Worm (Caenorhabditis elegans): ENCODE results near the gene gldi-3.

gldi-3 gene

DNA sequence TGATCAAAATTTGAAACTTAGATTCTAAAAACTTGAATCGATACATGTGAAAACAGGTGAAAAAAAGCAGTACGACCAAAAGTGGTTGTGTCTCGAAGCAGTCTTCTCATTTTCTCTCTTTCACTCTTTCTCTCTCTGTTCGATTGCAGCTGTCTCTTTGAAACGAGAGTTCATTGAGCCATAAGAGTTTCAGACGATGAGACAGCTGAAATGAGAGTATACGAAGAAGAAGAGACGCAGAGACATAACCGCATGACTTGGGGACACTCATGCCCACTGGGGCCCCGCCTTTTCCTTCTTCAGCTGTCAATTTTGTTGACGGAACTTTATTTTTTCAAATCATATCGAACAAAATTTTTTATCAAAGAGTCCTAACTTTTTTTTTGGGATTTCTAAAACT is 5.9 kb downstream of the gldi-3 start (continued):
- no peak for TF ChIP-seq saeg-2 (GFP tag; IDR thresholded peaks at IDR 0.05)
- no peak for TF ChIP-seq ceh-32 (tag; optimal IDR thresholded peaks at IDR 0.05; ENCODE audit: poor library complexity)
- no peak for TF ChIP-seq egl-27 (tag; optimal IDR thresholded peaks at IDR 0.05)
- peak; percentile 62; the same call in 1 of the 2 replicates for TF ChIP-seq php-3 (GFP tag; IDR thresholded peaks at IDR 0.05)
- no peak for TF ChIP-seq skn-1 (tag; optimal IDR thresholded peaks at IDR 0.05)
- no peak for TF ChIP-seq zip-11 (GFP tag; IDR thresholded peaks at IDR 0.05)
- TF ChIP-seq R02D3.7 (tag; optimal IDR thresholded peaks at IDR 0.05), result no peak
- TF ChIP-seq pqm-1 (tag; optimal IDR thresholded peaks at IDR 0.05), result peak; percentile 2
- TF ChIP-seq dpl-1 (GFP tag; optimal IDR thresholded peaks at IDR 0.05), result peak; percentile 50
- TF ChIP-seq dmd-9 (GFP tag; IDR thresholded peaks at IDR 0.05), result no peak
- TF ChIP-seq ceh-62 (tag; optimal IDR thresholded peaks at IDR 0.05), result no peak
- TF ChIP-seq madf-9 (GFP tag; conservative IDR thresholded peaks at IDR 0.05), result 0 out of 2 replicates have a peak, but pooled peaks have one; percentile 38
- peak; percentile 62 for TF ChIP-seq dve-1 (tag; optimal IDR thresholded peaks at IDR 0.05; ENCODE audit: insufficient read depth)
- peak; percentile 79 for TF ChIP-seq nhr-11 (tag; optimal IDR thresholded peaks at IDR 0.05)
- no peak for TF ChIP-seq vab-7 (GFP tag; IDR thresholded peaks at IDR 0.05)
- TF ChIP-seq F10B5.3 (tag; optimal IDR thresholded peaks at IDR 0.05), result no peak
- TF ChIP-seq ama-1 (optimal IDR thresholded peaks at IDR 0.05), result peak; percentile 30
- peak; percentile 30 for TF ChIP-seq spr-3 (GFP tag; optimal IDR thresholded peaks at IDR 0.05)
- peak; percentile 72 for TF ChIP-seq pha-4 (GFP tag; IDR thresholded peaks at IDR 0.05)
- TF ChIP-seq pha-4 (tag; optimal IDR thresholded peaks at IDR 0.05), result peak; percentile 55
- TF ChIP-seq T26A8.4 (GFP tag; IDR thresholded peaks at IDR 0.05), result peak; percentile 77
- TF ChIP-seq nhr-102 (tag; optimal IDR thresholded peaks at IDR 0.05), result no peak
- no peak for TF ChIP-seq unc-39 (tag; optimal IDR thresholded peaks at IDR 0.05)
- TF ChIP-seq ceh-20 (GFP tag; IDR thresholded peaks at IDR 0.05), result peak; percentile 85; the same call in 1 of the 2 replicates

DNA sequence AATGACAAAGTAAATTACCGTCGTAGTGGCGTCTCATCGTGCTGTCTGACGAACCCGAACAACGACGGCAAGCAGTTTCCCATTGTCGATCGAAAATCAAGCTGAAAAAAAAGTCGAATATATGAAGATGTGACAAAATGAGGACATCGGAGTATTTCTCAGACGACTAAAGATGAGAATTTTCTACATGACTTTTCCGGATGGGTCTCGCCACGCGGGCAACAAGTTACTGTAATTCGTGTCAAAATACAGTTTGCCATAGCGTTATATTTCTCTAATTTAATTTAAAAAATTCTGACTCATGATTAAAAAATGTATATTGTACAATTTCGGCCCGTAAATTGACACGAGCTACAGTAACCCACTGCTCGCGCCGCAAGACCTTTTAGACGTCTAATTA is 7.0 kb downstream of the gldi-3 start, which contains the start of gene C01G6.4:
Gene C01G6.4 (minus strand): TSS at position 101 of the 400 bp plus-strand sequence.
- TF ChIP-seq daf-16 (GFP tag; optimal IDR thresholded peaks at IDR 0.05) (no peak), daf-16 (tag; optimal IDR thresholded peaks at IDR 0.05) (no peak), aha-1 (tag) (peak; percentile 68), nhr-28 (tag; optimal IDR thresholded peaks at IDR 0.05) (no peak)

DNA sequence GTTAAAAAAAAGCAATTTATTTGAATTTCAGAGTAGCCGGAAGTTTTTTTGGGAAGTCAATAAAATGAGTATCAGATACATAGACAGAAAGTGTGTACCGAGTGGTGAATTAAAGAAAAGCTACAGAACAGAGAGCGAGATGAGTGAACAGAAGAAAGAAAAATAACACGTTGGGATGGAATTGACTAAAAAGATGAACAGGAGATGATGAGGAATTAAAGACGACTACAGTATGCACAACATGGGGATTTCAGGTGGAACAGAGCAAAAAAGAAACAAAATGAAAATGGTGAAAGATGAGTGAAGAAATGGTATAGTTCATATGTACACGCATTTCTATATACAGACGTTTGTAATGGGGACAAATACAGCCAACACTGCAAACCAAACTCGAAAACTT is 8.6 kb downstream of the gldi-3 start:
- TF ChIP-seq unc-62 (GFP tag; optimal IDR thresholded peaks at IDR 0.05 in 1 of 2) (peak in 1 of 2 experiments; percentile 92), unc-62 (tag; optimal IDR thresholded peaks at IDR 0.05) (no peak), vab-7 (GFP tag; IDR thresholded peaks at IDR 0.05) (no peak), F26F4.8 (GFP tag; conservative IDR thresholded peaks at IDR 0.05) (no peak), ZK546.5 (tag; optimal IDR thresholded peaks at IDR 0.05) (no peak)

DNA sequence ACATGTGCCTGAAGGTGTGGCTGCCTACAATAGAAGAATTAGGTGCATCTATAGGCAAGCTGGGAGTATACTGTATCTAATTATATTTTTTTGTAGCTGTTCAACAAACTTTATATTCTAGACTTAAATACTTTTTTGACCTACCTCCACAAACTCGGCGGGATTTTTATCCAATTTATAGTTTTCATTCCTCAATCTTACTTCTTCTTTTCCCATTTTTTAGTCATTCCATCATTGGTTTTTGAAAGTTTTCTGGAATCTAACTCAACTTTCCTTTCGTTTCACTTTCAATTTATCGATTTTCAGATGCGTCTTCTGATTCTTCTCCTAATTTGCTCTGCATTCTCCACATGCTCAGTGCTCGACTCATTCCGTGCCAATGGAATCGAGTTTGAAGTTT is 10.3 kb downstream of the gldi-3 start, which contains the start of gene C01G6.3:
Gene C01G6.3 (plus strand): TSS at position 301 of the 400 bp plus-strand sequence.
- TF ChIP-seq Y105C5A.15 (GFP tag; IDR thresholded peaks at IDR 0.05) (no peak), lim-7 (GFP tag; IDR thresholded peaks at IDR 0.05) (no peak), ceh-28 (tag; optimal IDR thresholded peaks at IDR 0.05) (no peak), ceh-44 (GFP tag; IDR thresholded peaks at IDR 0.05) (no peak), nhr-6 (tag; optimal IDR thresholded peaks at IDR 0.05) (no peak), saeg-2 (GFP tag; IDR thresholded peaks at IDR 0.05) (no peak)

DNA sequence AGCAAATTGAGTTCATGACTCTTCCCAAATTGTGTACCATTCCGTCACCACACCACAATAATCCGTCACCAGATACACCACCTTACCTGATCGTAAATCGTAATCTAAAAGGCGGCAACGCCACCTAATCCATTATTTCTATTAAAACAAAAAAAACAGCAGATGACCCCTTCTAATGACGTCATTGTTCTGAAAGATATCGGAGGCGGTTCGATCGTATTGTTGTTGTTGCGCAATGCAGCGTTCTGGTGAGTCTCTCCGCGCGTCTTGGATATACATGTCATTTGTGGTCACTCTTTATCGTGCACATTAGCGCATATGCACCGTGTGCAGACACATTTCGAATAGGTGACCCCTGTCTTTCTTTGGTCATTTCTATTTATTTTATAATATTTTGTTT is 10.9 kb downstream of the gldi-3 start:
- TF ChIP-seq unc-62 (GFP tag; optimal IDR thresholded peaks at IDR 0.05 in 1 of 2) (peak in 1 of 2 experiments; percentile 30), unc-62 (tag; optimal IDR thresholded peaks at IDR 0.05) (no peak), Y48G9A.11 (GFP tag; IDR thresholded peaks at IDR 0.05) (no peak)

Measured in whole organism, L4 larva.